Fruit fly (Drosophila melanogaster) whole organism, embryonic: Measurements from ENCODE around the gene CG13064.

ENCODE experiments used
- CG10147 ChIP-seq: fragments of 200-800 bp; sonication (Bioruptor generic); optimal IDR thresholded peaks from 2 replicates; lab custom pipeline; 2019; ENCODE audit warnings: missing biosample characterization, mild to moderate bottlenecking, missing genetic modification characterization, moderate library complexity
- CG12236 ChIP-seq: fragments of 200-800 bp; sonication (Bioruptor generic); optimal IDR thresholded peaks from 2 replicates; lab custom pipeline; 2016; ENCODE audit warnings: missing biosample characterization, missing genetic modification characterization
- CG12299 ChIP-seq: fragments of 200-800 bp; sonication (Bioruptor generic); optimal IDR thresholded peaks from 2 replicates; lab custom pipeline; 2018; ENCODE audit warnings: missing biosample characterization, mild to moderate bottlenecking, missing genetic modification characterization
- CG2712 ChIP-seq: fragments of 200-800 bp; optimal IDR thresholded peaks from 3 replicates; lab custom pipeline; 2019; ENCODE audit warnings: missing biosample characterization, mild to moderate bottlenecking, missing genetic modification characterization, moderate library complexity
- CG2875 ChIP-seq: fragments of 200-800 bp; sonication (Bioruptor generic); optimal IDR thresholded peaks from 2 replicates; lab custom pipeline; 2017; ENCODE audit warnings: missing biosample characterization, mild to moderate bottlenecking, missing genetic modification characterization, missing genetic modification reagents
- CG4282 ChIP-seq: fragments of 200-800 bp; sonication (Bioruptor generic); optimal IDR thresholded peaks from 2 replicates; lab custom pipeline; 2016; ENCODE audit warnings: missing biosample characterization, missing genetic modification characterization
- CG43689 ChIP-seq: fragments of 200-800 bp; sonication (Bioruptor generic); IDR thresholded peaks from 2 replicates; pipeline ENCODE4 v1.3.6; 2022; ENCODE audit warnings: missing biosample characterization, missing genetic modification characterization
- CG4617 ChIP-seq: fragments of 200-800 bp; sonication (Bioruptor generic); optimal IDR thresholded peaks from 3 replicates; lab custom pipeline; 2016; ENCODE audit warnings: missing biosample characterization, missing genetic modification characterization, borderline replicate concordance
- CG6175 ChIP-seq: fragments of 200-800 bp; sonication (Bioruptor generic); IDR thresholded peaks from 3 replicates; pipeline ENCODE4 v1.3.6; 2022; ENCODE audit warnings: missing biosample characterization, missing genetic modification characterization
- CG6254 ChIP-seq: fragments of 200-800 bp; sonication (Bioruptor generic); optimal IDR thresholded peaks from 3 replicates; lab custom pipeline; 2017; ENCODE audit warnings: mild to moderate bottlenecking, missing biosample characterization, missing genetic modification reagents, missing genetic modification characterization
- CG6683 ChIP-seq: fragments of 200-800 bp; sonication (Bioruptor generic); optimal IDR thresholded peaks from 2 replicates; lab custom pipeline; 2017; ENCODE audit warnings: missing biosample characterization, mild to moderate bottlenecking, missing genetic modification characterization, missing genetic modification reagents
- CG7745 ChIP-seq: fragments of 200-800 bp; sonication (Bioruptor generic); optimal IDR thresholded peaks from 2 replicates; lab custom pipeline; 2018; ENCODE audit warnings: missing biosample characterization, mild to moderate bottlenecking, missing genetic modification characterization, moderate library complexity
- CG7987 ChIP-seq: fragments of 200-800 bp; sonication (Bioruptor generic); optimal IDR thresholded peaks from 2 replicates; lab custom pipeline; 2018; ENCODE audit warnings: missing biosample characterization, mild to moderate bottlenecking, missing genetic modification characterization, moderate library complexity
- CG8924 ChIP-seq: fragments of 200-800 bp; optimal IDR thresholded peaks from 3 replicates; lab custom pipeline; 2019; ENCODE audit warnings: missing biosample characterization, mild to moderate bottlenecking, missing genetic modification characterization, moderate library complexity
- CG9932 ChIP-seq: fragments of 200-800 bp; sonication (Bioruptor generic); IDR thresholded peaks from 2 replicates; pipeline ENCODE4 v1.3.6; 2022; ENCODE audit warnings: missing biosample characterization, missing genetic modification characterization
- Dek ChIP-seq: fragments of 200-800 bp; sonication (Bioruptor generic); optimal IDR thresholded peaks from 3 replicates; lab custom pipeline; 2019; ENCODE audit warnings: missing biosample characterization, mild to moderate bottlenecking, missing genetic modification characterization, moderate library complexity
- Hr51 ChIP-seq, 2 experiments: fragments of 200-800 bp; sonication (Bioruptor generic); optimal IDR thresholded peaks; 2 replicates in 1 of 2; 3 replicates in 1 of 2; lab custom pipeline; 2016 to 2018; ENCODE audit warnings: missing biosample characterization in 2 of 2, missing genetic modification characterization in 2 of 2, mild to moderate bottlenecking in 1 of 2, moderate library complexity in 1 of 2
- NfI ChIP-seq: fragments of 200-800 bp; sonication (Bioruptor generic); optimal IDR thresholded peaks from 3 replicates; lab custom pipeline; 2018; ENCODE audit warnings: missing biosample characterization, mild to moderate bottlenecking, missing genetic modification characterization, moderate library complexity
- Pdp1 ChIP-seq, 2 experiments: fragments of 200-800 bp; sonication (Bioruptor generic); optimal IDR thresholded peaks; 3 replicates each; lab custom pipeline; 2016; ENCODE audit warnings: missing biosample characterization in 2 of 2, missing genetic modification characterization in 2 of 2, mild to moderate bottlenecking in 1 of 2, moderate library complexity in 1 of 2
- Sry-β ChIP-seq: fragments of 200-800 bp; sonication (Bioruptor generic); optimal IDR thresholded peaks from 2 replicates; lab custom pipeline; 2018; ENCODE audit warnings: missing biosample characterization, mild to moderate bottlenecking, missing genetic modification characterization, moderate library complexity
- Xrp1 ChIP-seq: fragments of 200-800 bp; sonication (Bioruptor generic); IDR thresholded peaks from 2 replicates; pipeline ENCODE4 v1.3.6; 2022; ENCODE audit warnings: missing biosample characterization, missing genetic modification characterization
- cad ChIP-seq: fragments of >200 bp; optimal IDR thresholded peaks from 2 replicates; lab custom pipeline; 2017; ENCODE audit warnings: missing biosample characterization, missing genetic modification characterization
- cato ChIP-seq: fragments of 200-800 bp; sonication (Bioruptor generic); optimal IDR thresholded peaks from 2 replicates; lab custom pipeline; 2016; ENCODE audit warnings: missing biosample characterization, missing genetic modification characterization, borderline replicate concordance
- caup ChIP-seq: fragments of 200-800 bp; sonication (Bioruptor generic); optimal IDR thresholded peaks from 3 replicates; lab custom pipeline; 2017; ENCODE audit warnings: missing biosample characterization, mild to moderate bottlenecking, missing genetic modification characterization, moderate library complexity; ENCODE audit not compliant: severe bottlenecking
- chinmo ChIP-seq: fragments of 200-800 bp; sonication (Bioruptor generic); IDR thresholded peaks from 4 replicates; pipeline ENCODE4 v1.3.6; 2022; ENCODE audit warnings: missing biosample characterization, missing genetic modification characterization; ENCODE audit not compliant: partially characterized antibody
- da ChIP-seq: fragments of 200-800 bp; sonication (Bioruptor generic); optimal IDR thresholded peaks from 2 replicates; lab custom pipeline; 2016; ENCODE audit warnings: missing biosample characterization, missing genetic modification characterization
- dm ChIP-seq: fragments of 200-800 bp; sonication (Bioruptor generic); optimal IDR thresholded peaks from 3 replicates; lab custom pipeline; 2016; ENCODE audit warnings: missing biosample characterization, missing genetic modification characterization
- eve ChIP-seq, 2 experiments: fragments of >200 bp; optimal IDR thresholded peaks; 2 replicates each; lab custom pipeline; 2017; ENCODE audit warnings: missing biosample characterization in 2 of 2, missing genetic modification characterization in 2 of 2
- gcm ChIP-seq: fragments of 200-800 bp; sonication (Bioruptor generic); optimal IDR thresholded peaks from 2 replicates; lab custom pipeline; 2019; ENCODE audit warnings: missing biosample characterization, mild to moderate bottlenecking, missing genetic modification characterization, moderate library complexity
- gsb-n ChIP-seq: fragments of 200-800 bp; sonication (Bioruptor generic); optimal IDR thresholded peaks from 3 replicates; lab custom pipeline; 2018; ENCODE audit warnings: missing biosample characterization, mild to moderate bottlenecking, missing genetic modification characterization
- jigr1 ChIP-seq: fragments of 200-800 bp; sonication (Bioruptor generic); IDR thresholded peaks from 3 replicates; pipeline ENCODE4 v1.3.6; 2022; ENCODE audit warnings: missing biosample characterization, missing genetic modification characterization
- jing ChIP-seq: fragments of 200-800 bp; sonication (Bioruptor generic); optimal IDR thresholded peaks from 2 replicates; lab custom pipeline; 2018; ENCODE audit warnings: missing biosample characterization, mild to moderate bottlenecking, missing genetic modification characterization
- ken ChIP-seq: fragments of 200-800 bp; sonication (Bioruptor generic); IDR thresholded peaks from 3 replicates; pipeline ENCODE4 v1.3.6; 2022; ENCODE audit warnings: missing biosample characterization, missing genetic modification characterization
- lov ChIP-seq, 2 experiments: fragments of 200-800 bp in 1 of 2; fragments of >200 bp in 1 of 2; sonication (Bioruptor generic) in 1 of 2; IDR thresholded peaks in 1 of 2; optimal IDR thresholded peaks in 1 of 2; 2 replicates in 1 of 2; 3 replicates in 1 of 2; pipeline versions ENCODE4 v1.3.6 to Lab custom; 2017 to 2022; ENCODE audit warnings: missing biosample characterization in 1 of 2, missing genetic modification characterization in 1 of 2
- nmo ChIP-seq: fragments of 200-800 bp; sonication (Bioruptor generic); optimal IDR thresholded peaks from 2 replicates; lab custom pipeline; 2018; ENCODE audit warnings: missing biosample characterization, mild to moderate bottlenecking, missing genetic modification characterization, moderate library complexity
- oc ChIP-seq: fragments of 200-800 bp; sonication (Bioruptor generic); optimal IDR thresholded peaks from 2 replicates; lab custom pipeline; 2018; ENCODE audit warnings: missing biosample characterization, mild to moderate bottlenecking, missing genetic modification characterization, moderate library complexity
- pan ChIP-seq, 4 experiments: fragments of >200 bp in 3 of 4; fragments of 200-800 bp in 1 of 4; sonication (Bioruptor generic) in 1 of 4; optimal IDR thresholded peaks in 3 of 4; IDR thresholded peaks in 1 of 4; 2 replicates each; pipeline versions ENCODE4 v1.3.6 to Lab custom; 2017 to 2022; ENCODE audit warnings: missing biosample characterization in 2 of 4, missing genetic modification characterization in 2 of 4, mixed read lengths in 1 of 4
- row ChIP-seq: fragments of 200-800 bp; sonication (Bioruptor generic); IDR thresholded peaks from 3 replicates; pipeline ENCODE4 v1.3.6; 2022; ENCODE audit warnings: missing biosample characterization, missing genetic modification characterization
- sd ChIP-seq: fragments of 200-800 bp; sonication (Bioruptor generic); optimal IDR thresholded peaks from 3 replicates; lab custom pipeline; 2018; ENCODE audit warnings: missing biosample characterization, mild to moderate bottlenecking, missing genetic modification characterization, moderate library complexity
- seq ChIP-seq: fragments of 200-800 bp; sonication (Bioruptor generic); IDR thresholded peaks from 2 replicates; pipeline ENCODE4 v1.3.6; 2022; ENCODE audit warnings: missing biosample characterization, missing genetic modification characterization
- sna ChIP-seq: fragments of 200-800 bp; sonication (Bioruptor generic); IDR thresholded peaks from 2 replicates; pipeline ENCODE4 v1.3.6; 2022; ENCODE audit warnings: missing biosample characterization, missing genetic modification characterization; ENCODE audit not compliant: partially characterized antibody
- vvl ChIP-seq: fragments of 200-800 bp; sonication (Bioruptor generic); IDR thresholded peaks from 2 replicates; pipeline ENCODE4 v1.3.6; 2022; ENCODE audit warnings: missing biosample characterization, missing genetic modification characterization
- zfh1 ChIP-seq: fragments of 200-800 bp; sonication (Bioruptor generic); IDR thresholded peaks from 3 replicates; pipeline ENCODE4 v1.3.6; 2022; ENCODE audit warnings: missing biosample characterization, missing genetic modification characterization

The CG13064 gene

DNA sequence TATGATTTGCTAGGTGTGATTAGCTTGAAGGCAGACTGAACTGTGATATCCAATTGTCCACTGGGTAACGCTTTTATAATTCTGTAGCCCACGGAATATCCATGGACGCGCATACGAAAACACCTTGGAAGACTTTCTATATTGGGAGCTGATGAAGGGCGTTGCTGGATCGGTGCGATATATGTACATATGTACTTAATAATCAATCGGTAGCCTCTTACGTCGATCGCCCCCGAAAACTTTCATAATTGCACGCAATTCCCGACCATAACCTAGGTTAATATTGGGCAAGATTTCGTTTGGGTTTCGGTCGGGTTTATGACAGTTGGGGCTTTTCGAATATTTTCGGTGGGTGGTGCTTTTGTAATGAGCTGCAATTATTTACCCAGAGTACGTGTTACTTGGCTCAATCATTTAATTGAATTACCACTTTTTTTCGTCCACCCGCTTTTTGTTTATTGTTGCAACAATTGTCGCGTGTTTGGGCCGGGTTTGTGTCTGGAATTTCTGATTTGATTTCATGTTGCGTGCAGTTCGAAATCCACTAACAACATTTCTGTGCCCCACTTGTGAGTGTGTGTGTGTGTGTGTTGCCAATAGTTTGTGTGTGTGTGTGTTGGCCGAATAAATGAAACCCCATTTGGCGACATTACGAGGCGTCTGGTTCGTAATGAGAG is 1.8 kb downstream of the CG13064 start, which contains the start of gene CG13049:
Gene CG13049, minus strand, starts transcription at position 51 of the 677 bp plus-strand sequence.
- TF ChIP-seq vvl (GFP tag; lab: Robert Waterston, UW) (peak; percentile 52; the same call in 1 of the 2 replicates), CG7745 (no peak), CG8924 (tag; lab: Kevin White, UChicago) (no peak), CG6683 (GFP tag; lab: Kevin White, UChicago) (no peak), sd (tag; lab: Kevin White, UChicago) (peak; percentile 3), CG10147 (GFP tag; lab: Kevin White, UChicago) (no peak), pan (optimal IDR thresholded peaks at IDR 0.05; lab: Kevin White, UChicago) (no peak), pan (GFP tag; optimal IDR thresholded peaks at IDR 0.05 in 1 of 2, IDR thresholded peaks at IDR 0.05 in 1 of 2) (peak in 1 of 2 experiments; percentile 12), cad (GFP tag; lab: Kevin White, UChicago) (no peak), jing (GFP tag; lab: Kevin White, UChicago) (no peak), jigr1 (GFP tag; lab: Robert Waterston, UW) (no peak), eve (GFP tag; optimal IDR thresholded peaks at IDR 0.05; lab: Kevin White, UChicago) (no peak), caup (GFP tag; lab: Kevin White, UChicago) (no peak), CG6175 (GFP tag; lab: Robert Waterston, UW) (no peak), CG12299 (tag; lab: Kevin White, UChicago) (no peak), CG6254 (GFP tag; lab: Kevin White, UChicago) (no peak)

DNA sequence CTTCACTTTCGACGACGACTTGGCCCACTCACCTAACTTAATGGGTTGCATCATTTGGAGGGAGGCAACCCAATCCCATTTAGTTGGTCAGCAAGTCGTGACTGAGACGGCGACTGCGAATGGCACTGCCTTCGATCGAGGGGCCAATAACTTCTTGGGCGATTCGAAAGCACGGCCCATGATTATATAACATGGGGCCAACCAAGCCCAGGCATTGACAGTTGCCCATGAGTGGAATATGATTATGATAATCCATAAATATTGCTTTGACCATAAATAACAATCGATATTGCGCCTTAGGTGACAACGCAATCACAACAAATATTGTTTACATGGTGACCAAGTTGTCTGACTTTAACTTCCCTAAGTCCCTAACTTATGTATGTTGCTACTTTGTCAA is 3.6 kb downstream of the CG13064 start, which contains the start of gene CG13048:
Gene CG13048, minus strand, starts transcription at position 101 of the 400 bp plus-strand sequence.
- TF ChIP-seq gsb-n (tag; lab: Kevin White, UChicago), result no peak
- TF ChIP-seq Pdp1 (GFP tag; optimal IDR thresholded peaks at IDR 0.05; lab: Kevin White, UChicago), result peak in 1 of 2 experiments; percentile 85
- no peak for TF ChIP-seq cato (GFP tag; lab: Kevin White, UChicago)
- TF ChIP-seq CG4617 (GFP tag; lab: Kevin White, UChicago), result no peak
- peak; percentile 31 for TF ChIP-seq oc
- TF ChIP-seq, all 482 proteins: peak for 2

DNA sequence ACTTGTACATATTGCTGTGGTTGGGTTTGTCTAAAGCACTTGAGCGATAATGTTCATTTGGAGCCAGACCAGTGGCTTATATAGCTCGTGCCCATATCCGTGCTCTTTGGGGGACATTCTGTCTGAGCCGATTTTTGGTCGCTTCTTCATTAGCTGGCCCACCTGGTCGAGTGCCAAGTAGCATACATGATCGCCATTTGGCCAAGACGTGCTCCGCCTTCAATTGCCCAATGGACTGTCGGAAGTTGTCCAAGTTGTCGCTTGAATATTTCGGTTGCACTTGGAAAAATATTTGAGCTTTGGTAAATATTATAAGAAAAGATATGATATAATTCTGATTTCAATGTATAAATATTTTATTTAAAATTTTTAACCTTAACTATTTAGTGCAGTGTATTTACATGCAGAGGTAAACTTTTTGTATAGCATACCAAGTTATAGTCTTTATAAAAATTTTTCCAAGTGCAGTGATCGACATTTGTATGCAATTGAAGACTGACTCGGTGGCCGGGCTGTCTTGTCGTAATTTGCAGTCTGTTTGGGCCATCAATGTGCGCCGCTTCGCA is 5.2 kb downstream of the CG13064 start, which contains the start of gene CG13047:
Gene CG13047, minus strand, starts transcription at position 51 of the 566 bp plus-strand sequence.
- TF ChIP-seq CG12236 (GFP tag; lab: Kevin White, UChicago) (no peak), CG7987 (GFP tag; lab: Kevin White, UChicago) (no peak), seq (no peak), lov (optimal IDR thresholded peaks at IDR 0.05; lab: Kevin White, UChicago) (no peak), lov (GFP tag; IDR thresholded peaks at IDR 0.05; lab: Robert Waterston, UW) (no peak), CG4282 (GFP tag; lab: Kevin White, UChicago) (no peak), zfh1 (GFP tag; lab: Robert Waterston, UW) (no peak), CG2875 (GFP tag; lab: Kevin White, UChicago) (no peak), CG9932 (no peak), NfI (GFP tag; lab: Kevin White, UChicago) (no peak), Hr51 (GFP tag; optimal IDR thresholded peaks at IDR 0.05; lab: Kevin White, UChicago) (peak in 1 of 2 experiments; percentile 54), chinmo (GFP tag; lab: Robert Waterston, UW) (0 out of 4 replicates have a peak, but pooled peaks have one; percentile 24), CG6683 (GFP tag; lab: Kevin White, UChicago) (no peak), CG2712 (tag; lab: Kevin White, UChicago) (peak; percentile 11), gcm (GFP tag; lab: Kevin White, UChicago) (no peak), Dek (no peak), dm (GFP tag; lab: Kevin White, UChicago) (no peak), Sry-β (GFP tag; lab: Kevin White, UChicago) (no peak), da (GFP tag; lab: Kevin White, UChicago) (no peak), row (GFP tag; lab: Robert Waterston, UW) (0 out of 3 replicates have a peak, but pooled peaks have one; percentile 11), ken (no peak), nmo (GFP tag; lab: Kevin White, UChicago) (peak; percentile 9), CG43689 (GFP tag; lab: Robert Waterston, UW) (no peak), Xrp1 (no peak), sna (GFP tag; lab: Robert Waterston, UW) (no peak)
